Worm (Caenorhabditis elegans) whole organism, early embryonic: Measurements from ENCODE around the gene R03H10.7.
"Not testable (repeated sequence)": the region's sequence is repeated elsewhere in the genome, so short reads cannot be mapped to it uniquely, and the experiment has no call there.

Source experiments
- B0310.2 ChIP-seq: sonication (generic microtip); optimal IDR thresholded peaks from 2 replicates; lab custom pipeline; 2016; ENCODE audit warnings: mild to moderate bottlenecking, missing genetic modification characterization, missing compliant biosample characterization
- F13C5.2 ChIP-seq: sonication (generic microtip); optimal IDR thresholded peaks from 2 replicates; lab custom pipeline; 2017; ENCODE audit warnings: mild to moderate bottlenecking, missing genetic modification characterization, inconsistent platforms, missing compliant biosample characterization
- aly-1 ChIP-seq: sonication (generic microtip); optimal IDR thresholded peaks from 2 replicates; lab custom pipeline; 2016; ENCODE audit warnings: missing genetic modification characterization, missing compliant biosample characterization
- ama-1 ChIP-seq: fragments of 150-350 bp; optimal IDR thresholded peaks from 2 replicates; lab custom pipeline; 2014
- ceh-13 ChIP-seq: fragments of 200-800 bp; sonication (Bioruptor generic); optimal IDR thresholded peaks from 2 replicates; lab custom pipeline; 2018; ENCODE audit warnings: mild to moderate bottlenecking, missing genetic modification characterization, missing compliant biosample characterization
- ceh-36 ChIP-seq: sonication (generic microtip); optimal IDR thresholded peaks from 2 replicates; lab custom pipeline; 2016; ENCODE audit warnings: missing genetic modification characterization, inconsistent platforms, missing compliant biosample characterization
- ets-7 ChIP-seq: sonication (generic microtip); optimal IDR thresholded peaks from 2 replicates; lab custom pipeline; 2016; ENCODE audit warnings: missing genotype, missing genetic modification characterization, missing compliant biosample characterization
- flt-1 ChIP-seq: fragments of 200-800 bp; sonication (Bioruptor generic); IDR thresholded peaks from 2 replicates; pipeline ENCODE4 v1.3.6; 2022; ENCODE audit warnings: missing genetic modification characterization, missing compliant biosample characterization
- hmbx-1 ChIP-seq: sonication (generic microtip); optimal IDR thresholded peaks from 2 replicates; lab custom pipeline; 2016; ENCODE audit warnings: mild to moderate bottlenecking, missing genetic modification characterization, missing compliant biosample characterization
- hmg-4 ChIP-seq: fragments of 200-800 bp; sonication (Bioruptor generic); optimal IDR thresholded peaks from 2 replicates; lab custom pipeline; 2018; ENCODE audit warnings: mild to moderate bottlenecking, missing genetic modification characterization, missing compliant biosample characterization
- hnd-1 ChIP-seq: sonication (generic microtip); optimal IDR thresholded peaks from 2 replicates; lab custom pipeline; 2016; ENCODE audit warnings: missing genetic modification characterization, missing compliant biosample characterization
- pes-1 ChIP-seq: fragments of 200-800 bp; sonication (Bioruptor generic); IDR thresholded peaks from 2 replicates; pipeline ENCODE4 v1.3.6; 2022; ENCODE audit warnings: missing genetic modification reagents, missing genetic modification characterization, missing compliant biosample characterization
- scrt-1 ChIP-seq: fragments of 200-800 bp; sonication (Bioruptor generic); IDR thresholded peaks from 2 replicates; pipeline ENCODE4 v1.3.6; 2022; ENCODE audit warnings: missing genetic modification characterization, missing compliant biosample characterization
- sea-1 ChIP-seq: fragments of 200-800 bp; sonication (Bioruptor generic); conservative IDR thresholded peaks from 2 replicates; pipeline ENCODE4 v1.3.6; 2022; ENCODE audit warnings: missing genetic modification characterization, missing compliant biosample characterization
- tbx-11 ChIP-seq: fragments of 200-800 bp; sonication (Bioruptor generic); IDR thresholded peaks from 2 replicates; pipeline ENCODE4 v1.3.6; 2022; ENCODE audit warnings: missing genetic modification characterization, missing compliant biosample characterization
- tbx-37 ChIP-seq: fragments of 200-800 bp; sonication (Bioruptor generic); conservative IDR thresholded peaks from 2 replicates; pipeline ENCODE4 v1.3.6; 2022; ENCODE audit warnings: missing genetic modification reagents, missing genetic modification characterization, missing compliant biosample characterization
- tra-4 ChIP-seq: sonication (generic microtip); optimal IDR thresholded peaks from 2 replicates; lab custom pipeline; 2017; ENCODE audit warnings: missing genetic modification characterization, missing compliant biosample characterization

R03H10.7 gene

DNA sequence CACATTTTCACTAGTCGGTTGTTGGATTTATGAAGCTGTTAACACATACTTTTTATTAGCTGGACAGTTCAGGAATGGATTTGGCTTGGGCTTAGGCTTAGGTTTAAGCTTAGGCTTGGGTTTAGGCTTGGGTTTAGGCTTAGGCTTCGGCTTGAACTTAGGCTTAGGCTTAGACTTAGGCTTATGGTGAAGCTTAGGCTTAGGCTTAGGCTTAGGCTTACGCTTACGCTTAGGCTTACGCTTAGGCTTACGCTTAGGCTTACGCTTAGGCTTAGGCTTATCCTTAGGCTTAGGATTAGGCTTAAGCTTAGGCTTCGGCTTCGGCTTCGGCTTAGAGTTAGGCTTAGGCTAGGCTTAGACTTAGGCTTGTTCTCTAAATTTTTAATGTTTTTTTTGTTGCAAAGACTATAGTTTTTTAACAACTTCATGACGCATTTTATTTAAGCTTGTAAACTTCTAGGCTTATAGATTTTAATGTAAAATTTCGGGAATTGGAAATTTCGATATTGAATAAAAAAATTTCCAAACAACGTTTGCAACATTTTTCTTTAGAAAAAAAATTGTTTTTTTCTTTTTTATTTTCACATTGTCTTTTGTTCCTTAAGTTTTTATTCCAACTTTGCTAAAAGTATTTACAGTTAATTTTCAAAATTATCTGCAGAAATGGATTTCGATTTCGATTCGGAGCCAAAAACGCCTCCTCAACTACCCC lies 23.5 kb downstream of the R03H10.7 start, which contains the start of gene R03H10.2:
TSS of gene R03H10.2 (plus strand) at position 662 of the 712 bp plus-strand sequence.
- TF ChIP-seq pes-1 (GFP tag; lab: Robert Waterston, UW): no peak
- TF ChIP-seq B0310.2 (tag; lab: Kevin White, UChicago): no peak
- TF ChIP-seq hnd-1: no peak
- TF ChIP-seq ceh-36 (tag; lab: Kevin White, UChicago): peak; percentile 85
- no peak for TF ChIP-seq tra-4 (tag; lab: Kevin White, UChicago)
- no peak for TF ChIP-seq ama-1
- TF ChIP-seq F13C5.2 (tag; lab: Kevin White, UChicago): no peak

DNA sequence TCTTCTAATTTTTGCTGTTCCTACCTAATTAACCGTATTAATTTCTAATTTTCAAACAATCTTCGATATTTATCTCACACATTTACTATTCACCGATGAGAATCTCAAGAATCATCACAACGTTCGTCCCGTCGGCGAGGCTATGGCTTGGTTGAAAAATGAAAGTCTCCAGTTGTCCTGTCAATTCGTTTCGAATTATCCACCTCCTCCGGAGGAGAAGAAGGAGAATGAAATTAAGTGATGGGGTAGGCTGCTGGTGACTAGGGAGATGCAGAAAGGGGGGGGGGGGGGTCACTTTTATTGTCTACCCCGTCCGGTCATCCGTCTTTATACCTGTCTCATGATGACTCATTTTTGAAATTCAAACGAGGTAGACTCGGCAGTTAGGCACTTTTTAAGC lies 25.9 kb downstream of the R03H10.7 start:
- TF ChIP-seq ceh-36 (tag; lab: Kevin White, UChicago) (no peak), flt-1 (GFP tag; lab: Robert Waterston, UW) (no peak), hmg-4 (GFP tag; lab: Kevin White, UChicago) (no peak), F13C5.2 (tag; lab: Kevin White, UChicago) (no peak), B0310.2 (tag; lab: Kevin White, UChicago) (no peak), hmbx-1 (tag; lab: Kevin White, UChicago) (no peak), sea-1 (GFP tag; lab: Robert Waterston, UW) (no peak), aly-1 (tag; lab: Kevin White, UChicago) (no peak), ets-7 (tag; lab: Kevin White, UChicago) (no peak), ama-1 (no peak), ceh-13 (GFP tag; lab: Kevin White, UChicago) (no peak), tra-4 (tag; lab: Kevin White, UChicago) (no peak), pes-1 (GFP tag; lab: Robert Waterston, UW) (no peak), tbx-37 (GFP tag; lab: Robert Waterston, UW) (no peak), scrt-1 (GFP tag; lab: Robert Waterston, UW) (no peak), tbx-11 (GFP tag; lab: Robert Waterston, UW) (no peak), hnd-1 (no peak)

DNA sequence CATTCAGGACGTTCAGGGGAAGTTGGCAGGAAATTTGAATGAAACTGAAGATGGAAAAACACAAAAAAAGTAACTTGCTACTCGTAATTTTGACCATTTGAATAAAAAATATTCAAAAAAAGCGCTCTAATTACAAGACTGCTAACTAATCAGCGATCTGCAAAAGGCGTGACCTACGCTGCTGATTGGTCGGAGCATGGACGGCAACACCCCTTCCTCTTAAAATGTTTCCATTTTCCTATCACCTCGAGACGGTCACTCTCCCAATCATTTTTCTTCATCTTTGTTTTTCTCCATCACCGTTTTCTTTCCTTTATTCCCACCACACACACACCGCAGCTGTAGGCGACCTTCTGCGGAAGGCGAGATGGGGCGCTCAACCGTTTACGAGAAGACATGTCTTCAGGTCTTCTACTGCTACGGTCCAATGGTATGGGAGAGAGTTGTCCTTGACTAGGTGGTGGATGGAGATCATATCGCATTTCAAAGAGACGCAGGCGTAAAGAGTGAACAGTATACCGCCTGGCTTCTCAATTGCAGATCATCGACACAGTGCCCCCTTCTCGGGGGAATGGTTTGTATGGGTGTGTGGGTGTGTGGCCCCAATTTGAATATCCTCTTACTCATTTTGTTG lies 27.1 kb downstream of the R03H10.7 start:
- TF ChIP-seq hmg-4 (GFP tag; lab: Kevin White, UChicago): peak; percentile 4
- TF ChIP-seq pes-1 (GFP tag; lab: Robert Waterston, UW): no peak
- TF ChIP-seq aly-1 (tag; lab: Kevin White, UChicago): no peak
- TF ChIP-seq hmbx-1 (tag; lab: Kevin White, UChicago): no peak
- no peak for TF ChIP-seq B0310.2 (tag; lab: Kevin White, UChicago)
- TF ChIP-seq tbx-11 (GFP tag; lab: Robert Waterston, UW): no peak
- no peak for TF ChIP-seq ama-1

DNA sequence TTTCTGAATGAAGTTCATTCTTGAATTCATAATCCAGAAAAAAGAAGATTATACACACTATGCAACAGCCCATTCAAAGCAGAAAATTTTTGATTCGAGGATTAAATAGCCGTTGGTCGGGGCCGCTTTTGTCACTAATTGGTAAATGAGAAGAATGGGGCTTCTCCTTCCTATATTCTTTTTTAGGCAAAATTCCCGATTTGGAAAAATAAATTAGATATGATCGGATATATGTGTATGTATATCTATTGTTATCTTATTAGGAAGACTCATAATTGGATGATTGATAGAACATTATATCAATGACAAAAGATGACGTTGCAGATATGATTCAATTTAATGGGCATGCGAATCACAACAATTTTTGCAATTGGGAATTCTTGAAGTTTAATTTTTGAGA lies 28.5 kb downstream of the R03H10.7 start:
- TF ChIP-seq flt-1 (GFP tag; lab: Robert Waterston, UW) (no peak), hnd-1 (no peak), tra-4 (tag; lab: Kevin White, UChicago) (no peak), B0310.2 (tag; lab: Kevin White, UChicago) (no peak), hmbx-1 (tag; lab: Kevin White, UChicago) (no peak), ets-7 (tag; lab: Kevin White, UChicago) (no peak), scrt-1 (GFP tag; lab: Robert Waterston, UW) (no peak), hmg-4 (GFP tag; lab: Kevin White, UChicago) (no peak)

DNA sequence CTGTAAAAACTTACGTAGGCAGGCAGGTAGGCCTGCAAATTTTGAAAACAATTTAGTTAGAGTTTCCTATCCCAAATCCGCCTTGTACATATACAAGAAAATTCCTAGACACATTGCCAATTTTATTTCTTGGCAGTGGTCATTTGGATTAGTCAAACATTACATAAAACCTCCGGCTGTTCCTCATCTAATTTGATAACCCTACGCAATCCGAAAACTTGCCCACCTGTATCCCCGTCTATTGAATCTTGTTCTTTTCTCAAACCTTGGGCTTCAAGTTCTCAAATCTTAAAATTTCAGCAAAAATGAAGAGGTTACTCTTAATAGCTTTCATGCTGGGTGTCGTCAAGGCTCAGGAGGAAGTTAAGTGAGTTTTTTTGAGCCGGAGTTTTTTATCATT lies 32.7 kb downstream of the R03H10.7 start, which contains the start of gene F56D3.1:
TSS of gene F56D3.1 (plus strand) at position 301 of the 400 bp plus-strand sequence.
- TF ChIP-seq tbx-37 (GFP tag; lab: Robert Waterston, UW): no peak
- no peak for TF ChIP-seq scrt-1 (GFP tag; lab: Robert Waterston, UW)
- TF ChIP-seq flt-1 (GFP tag; lab: Robert Waterston, UW): no peak
- TF ChIP-seq hmbx-1 (tag; lab: Kevin White, UChicago): no peak
- TF ChIP-seq ceh-13 (GFP tag; lab: Kevin White, UChicago): no peak
- no peak for TF ChIP-seq tbx-11 (GFP tag; lab: Robert Waterston, UW)
- TF ChIP-seq tra-4 (tag; lab: Kevin White, UChicago): no peak
- no peak for TF ChIP-seq sea-1 (GFP tag; lab: Robert Waterston, UW)
- TF ChIP-seq hnd-1: no peak
- TF ChIP-seq F13C5.2 (tag; lab: Kevin White, UChicago): no peak
- no peak for TF ChIP-seq hmg-4 (GFP tag; lab: Kevin White, UChicago)

DNA sequence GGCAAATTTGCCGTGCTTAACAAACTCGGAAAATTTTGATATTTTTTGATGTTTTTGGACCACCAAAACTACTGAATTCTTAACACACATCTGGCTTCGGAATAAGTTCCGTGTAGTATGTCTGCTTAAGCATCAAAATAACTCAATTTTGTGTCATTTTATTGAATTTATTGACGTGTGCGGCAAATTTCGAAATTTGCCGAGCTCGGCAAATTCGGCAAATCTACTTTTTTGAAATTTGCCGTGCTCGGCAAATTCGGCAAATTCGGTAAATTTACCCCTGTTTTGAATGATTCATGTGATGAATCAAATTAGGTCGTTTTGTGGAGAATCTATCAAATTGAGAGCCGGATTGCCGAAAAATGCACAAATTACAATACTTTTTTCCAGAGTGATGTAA lies 43.5 kb downstream of the R03H10.7 start, which contains the start of gene ast-1:
TSS of gene ast-1 (minus strand) at position 101 of the 400 bp plus-strand sequence.
- TF ChIP-seq hnd-1; pes-1 (GFP tag; lab: Robert Waterston, UW); ama-1: not testable (repeated sequence)

DNA sequence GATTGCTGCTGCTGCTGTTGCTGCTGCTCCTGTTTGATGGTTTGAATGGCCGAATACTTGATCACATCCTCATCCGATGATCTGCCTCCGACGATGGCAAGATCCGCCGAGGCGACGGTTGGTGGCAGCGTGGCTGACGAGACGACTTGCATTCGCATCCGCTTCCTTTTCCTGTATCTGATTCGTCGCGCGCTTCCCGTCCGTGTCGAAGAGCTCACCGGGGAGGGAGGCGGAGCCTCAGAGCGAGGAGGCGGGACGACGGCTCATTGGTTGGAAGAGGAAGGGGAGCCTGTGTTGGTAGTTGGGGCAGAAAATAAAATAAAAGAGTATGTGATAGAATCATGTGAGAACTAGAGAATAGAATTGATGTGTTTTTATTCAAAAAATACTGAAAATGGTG lies 44.0 kb downstream of the R03H10.7 start:
- TF ChIP-seq pes-1 (GFP tag; lab: Robert Waterston, UW) (no peak), tra-4 (tag; lab: Kevin White, UChicago) (no peak), ets-7 (tag; lab: Kevin White, UChicago) (no peak), sea-1 (GFP tag; lab: Robert Waterston, UW) (no peak), hnd-1 (no peak), B0310.2 (tag; lab: Kevin White, UChicago) (no peak), tbx-37 (GFP tag; lab: Robert Waterston, UW) (no peak), scrt-1 (GFP tag; lab: Robert Waterston, UW) (no peak), hmg-4 (GFP tag; lab: Kevin White, UChicago) (no peak), ceh-13 (GFP tag; lab: Kevin White, UChicago) (no peak)
